Fruit fly (Drosophila melanogaster): Measurements from ENCODE around the gene CG14362.

The CG14362 gene

DNA sequence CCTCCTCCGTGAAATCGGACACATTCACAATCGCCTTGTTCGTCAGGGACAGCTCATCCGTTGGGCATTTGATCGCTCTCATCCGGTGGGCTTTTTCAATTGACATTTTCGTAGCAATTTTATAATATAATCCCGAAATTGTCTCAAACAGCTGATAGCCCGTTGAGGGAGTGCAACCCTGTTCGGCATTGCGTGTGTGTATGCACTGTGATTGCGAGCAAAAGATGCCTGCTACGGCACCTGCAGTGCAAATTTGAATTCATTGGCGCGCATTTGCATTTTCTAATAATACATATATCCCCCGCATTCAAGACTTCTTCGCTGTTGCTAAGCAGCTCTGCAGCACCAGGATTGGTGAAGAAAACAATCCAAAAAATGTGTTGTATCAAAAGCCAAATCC lies 17.4 kb downstream of the CG14362 start, which contains the start of gene Nsf2:
Gene Nsf2 (minus strand): TSS at position 185 of the 400 bp plus-strand sequence.
- no peak for TF ChIP-seq Hnf4 (GFP tag; optimal IDR thresholded peaks at IDR 0.05)
- TF ChIP-seq lola (GFP tag; optimal IDR thresholded peaks at IDR 0.05): no peak
- no peak for TF ChIP-seq dsf (GFP tag; optimal IDR thresholded peaks at IDR 0.05; ENCODE audit: borderline replicate concordance)
- TF ChIP-seq br (GFP tag; optimal IDR thresholded peaks at IDR 0.05): no peak
- no peak for TF ChIP-seq CG32264 (GFP tag; optimal IDR thresholded peaks at IDR 0.05)
- peak; percentile 14 for TF ChIP-seq HLH106 (tag; optimal IDR thresholded peaks at IDR 0.05)
- no peak for TF ChIP-seq jim (GFP tag; optimal IDR thresholded peaks at IDR 0.05)
- no peak for TF ChIP-seq ey (GFP tag; optimal IDR thresholded peaks at IDR 0.05)
- TF ChIP-seq Dif (GFP tag; optimal IDR thresholded peaks at IDR 0.05; ENCODE audit: partially characterized antibody): peak; percentile 93
- no peak for TF ChIP-seq Sp1 (GFP tag; optimal IDR thresholded peaks at IDR 0.05)
- no peak for TF ChIP-seq Jra (GFP tag; optimal IDR thresholded peaks at IDR 0.05)
- TF ChIP-seq Hr78 (GFP tag; optimal IDR thresholded peaks at IDR 0.05): no peak
- TF ChIP-seq GATAd (GFP tag; optimal IDR thresholded peaks at IDR 0.05): no peak
- TF ChIP-seq foxo (GFP tag; optimal IDR thresholded peaks at IDR 0.05): no peak
- no peak for TF ChIP-seq Myc (optimal IDR thresholded peaks at IDR 0.05)
- TF ChIP-seq rgr (GFP tag; optimal IDR thresholded peaks at IDR 0.05): peak; percentile 4
- no peak for TF ChIP-seq Abd-B (GFP tag; optimal IDR thresholded peaks at IDR 0.05)
- TF ChIP-seq brk (GFP tag; optimal IDR thresholded peaks at IDR 0.05): no peak
- TF ChIP-seq fru (GFP tag; optimal IDR thresholded peaks at IDR 0.05): no peak
- no peak for TF ChIP-seq N (GFP tag; optimal IDR thresholded peaks at IDR 0.05)
- peak; percentile 2 to 54 for TF ChIP-seq dl (GFP tag; optimal IDR thresholded peaks at IDR 0.05; ENCODE audit: insufficient read depth in 1 of 2, partially characterized antibody in 2 of 2)
- TF ChIP-seq Rel (GFP tag; optimal IDR thresholded peaks at IDR 0.05): no peak
- TF ChIP-seq Rel (tag; optimal IDR thresholded peaks at IDR 0.05): peak; percentile 48
- no peak for TF ChIP-seq dmrt93B (GFP tag; optimal IDR thresholded peaks at IDR 0.05)
- TF ChIP-seq Hr83 (GFP tag; optimal IDR thresholded peaks at IDR 0.05; ENCODE audit: poor library complexity, severe bottlenecking): no peak
- TF ChIP-seq pan (optimal IDR thresholded peaks at IDR 0.05): no peak
- TF ChIP-seq tai (GFP tag; optimal IDR thresholded peaks at IDR 0.05): no peak
- no peak for TF ChIP-seq psq (GFP tag; optimal IDR thresholded peaks at IDR 0.05)
- TF ChIP-seq Dfd (GFP tag; optimal IDR thresholded peaks at IDR 0.05): no peak
- no peak for TF ChIP-seq CG9705 (GFP tag; optimal IDR thresholded peaks at IDR 0.05)
- peak; percentile 66 for TF ChIP-seq Vsx2 (GFP tag; optimal IDR thresholded peaks at IDR 0.05; ENCODE audit: partially characterized antibody)

DNA sequence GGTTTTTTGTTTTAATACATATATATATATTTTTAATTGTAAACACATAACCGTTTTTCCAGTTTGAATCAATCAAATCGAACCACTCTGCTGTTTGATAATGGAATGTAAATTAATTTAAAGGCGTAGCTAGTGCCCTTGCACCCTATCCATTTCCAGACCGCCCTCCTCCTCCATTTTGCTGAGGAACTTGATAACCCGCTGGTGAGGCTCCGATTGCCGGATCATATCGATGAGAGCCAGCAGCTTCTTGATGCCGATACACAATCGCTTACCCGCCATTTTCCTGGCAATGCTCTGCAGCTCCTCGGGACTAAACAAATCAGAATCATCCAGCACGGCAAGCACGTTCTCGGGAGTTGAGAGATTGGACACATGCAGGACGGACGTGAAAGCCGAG lies 20.7 kb downstream of the CG14362 start:
- no peak for TF ChIP-seq tai (GFP tag; optimal IDR thresholded peaks at IDR 0.05)

DNA sequence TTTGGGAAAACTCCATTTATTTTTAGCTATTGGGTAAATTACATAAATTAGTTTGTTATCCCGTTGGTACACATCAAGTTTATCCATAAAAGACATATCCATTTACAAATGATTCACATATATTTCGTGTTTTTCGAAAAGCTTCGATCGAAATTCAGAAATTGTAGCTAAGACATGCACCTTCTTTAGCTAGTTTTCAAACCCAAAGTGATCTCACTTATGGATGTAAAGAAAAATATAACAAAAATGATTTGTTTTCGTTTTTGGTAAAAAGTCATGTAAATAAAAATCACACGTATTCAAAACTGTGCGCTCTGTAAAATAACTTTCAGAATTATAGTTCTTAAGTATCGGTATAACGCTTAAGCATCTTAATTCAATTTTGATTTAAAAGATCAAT lies 21.7 kb downstream of the CG14362 start:
- TF ChIP-seq Hr83 (GFP tag; optimal IDR thresholded peaks at IDR 0.05; ENCODE audit: poor library complexity, severe bottlenecking) (no peak), Myc (optimal IDR thresholded peaks at IDR 0.05) (peak; percentile 71), rgr (GFP tag; optimal IDR thresholded peaks at IDR 0.05) (no peak)

DNA sequence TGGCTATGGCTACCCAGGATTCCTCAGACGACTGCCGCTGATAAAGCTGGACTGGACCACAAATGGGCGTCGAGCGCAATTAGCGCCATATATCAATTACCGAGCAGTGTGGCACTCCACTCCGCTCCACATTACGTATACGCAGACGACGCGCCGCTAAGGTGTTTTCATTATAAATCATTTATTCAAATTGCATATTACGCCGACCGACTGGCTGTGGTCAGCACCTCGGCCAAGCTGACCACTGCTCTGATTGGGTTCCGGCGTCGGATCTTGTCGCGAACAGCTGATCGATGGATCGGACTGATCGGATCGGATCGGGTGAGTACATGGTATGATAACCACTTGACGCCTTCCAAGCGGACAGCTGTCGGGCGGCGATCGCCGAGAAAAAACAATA lies 22.3 kb downstream of the CG14362 start:
- no peak for TF ChIP-seq tai (GFP tag; optimal IDR thresholded peaks at IDR 0.05)
- no peak for TF ChIP-seq foxo (GFP tag; optimal IDR thresholded peaks at IDR 0.05)
- no peak for TF ChIP-seq dsf (GFP tag; optimal IDR thresholded peaks at IDR 0.05; ENCODE audit: borderline replicate concordance)
- no peak for TF ChIP-seq N (GFP tag; optimal IDR thresholded peaks at IDR 0.05)
- TF ChIP-seq dmrt93B (GFP tag; optimal IDR thresholded peaks at IDR 0.05): no peak
- TF ChIP-seq Dfd (GFP tag; optimal IDR thresholded peaks at IDR 0.05): no peak
- no peak for TF ChIP-seq Sp1 (GFP tag; optimal IDR thresholded peaks at IDR 0.05)

DNA sequence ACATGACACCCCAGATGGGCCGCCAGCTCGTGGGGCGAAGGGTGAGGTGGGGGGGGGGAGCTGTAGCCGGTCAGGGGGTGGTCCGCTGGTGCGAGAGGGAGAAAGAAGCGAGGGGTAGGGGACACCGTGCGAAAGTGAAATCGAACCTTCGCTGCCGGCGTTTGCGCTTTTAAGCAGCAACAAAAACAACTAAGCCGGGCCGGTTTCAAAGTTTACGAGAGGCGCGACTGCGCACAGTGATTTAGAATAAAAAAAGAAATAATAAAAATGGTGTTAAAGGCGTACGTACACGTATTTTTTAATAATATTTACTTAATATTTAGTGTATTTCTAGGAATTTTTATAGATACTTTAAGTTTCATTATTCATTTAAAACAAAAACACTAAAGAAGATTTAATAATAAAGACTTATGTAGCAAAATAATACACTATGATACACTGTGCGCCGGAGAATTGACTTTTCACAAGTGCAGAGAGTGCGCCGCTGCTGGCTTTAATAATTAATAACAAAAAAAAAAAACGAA lies 23.6 kb downstream of the CG14362 start:
- no peak for TF ChIP-seq CG32264 (GFP tag; optimal IDR thresholded peaks at IDR 0.05)
- TF ChIP-seq CG9705 (GFP tag; optimal IDR thresholded peaks at IDR 0.05): no peak
- peak; percentile 85 for TF ChIP-seq Sp1 (GFP tag; optimal IDR thresholded peaks at IDR 0.05)
- peak; percentile 74 for TF ChIP-seq OdsH (GFP tag; optimal IDR thresholded peaks at IDR 0.05)
- TF ChIP-seq Dif (GFP tag; optimal IDR thresholded peaks at IDR 0.05; ENCODE audit: partially characterized antibody): no peak
- no peak for TF ChIP-seq Vsx2 (GFP tag; optimal IDR thresholded peaks at IDR 0.05; ENCODE audit: partially characterized antibody)
- peak; percentile 79 for TF ChIP-seq psq (GFP tag; optimal IDR thresholded peaks at IDR 0.05)
- TF ChIP-seq Dfd (GFP tag; optimal IDR thresholded peaks at IDR 0.05): no peak
- no peak for TF ChIP-seq jim (GFP tag; optimal IDR thresholded peaks at IDR 0.05)
- TF ChIP-seq lola (GFP tag; optimal IDR thresholded peaks at IDR 0.05): no peak
- TF ChIP-seq dsf (GFP tag; optimal IDR thresholded peaks at IDR 0.05; ENCODE audit: borderline replicate concordance): no peak
- TF ChIP-seq foxo (GFP tag; optimal IDR thresholded peaks at IDR 0.05): peak in 1 of 2 experiments; percentile 75
- no peak for TF ChIP-seq tai (GFP tag; optimal IDR thresholded peaks at IDR 0.05)
- TF ChIP-seq ey (GFP tag; optimal IDR thresholded peaks at IDR 0.05): peak; percentile 35
- TF ChIP-seq Abd-B (GFP tag; optimal IDR thresholded peaks at IDR 0.05): no peak
- peak; percentile 12 for TF ChIP-seq brk (GFP tag; optimal IDR thresholded peaks at IDR 0.05)
- no peak for TF ChIP-seq Hr78 (GFP tag; optimal IDR thresholded peaks at IDR 0.05)
- TF ChIP-seq dl (GFP tag; optimal IDR thresholded peaks at IDR 0.05; ENCODE audit: insufficient read depth in 1 of 2, partially characterized antibody in 2 of 2): no peak
- peak; percentile 69 for TF ChIP-seq fru (GFP tag; optimal IDR thresholded peaks at IDR 0.05)
- no peak for TF ChIP-seq N (GFP tag; optimal IDR thresholded peaks at IDR 0.05)
- TF ChIP-seq CrebA (GFP tag; optimal IDR thresholded peaks at IDR 0.05; ENCODE audit: borderline replicate concordance): no peak
- no peak for TF ChIP-seq usp (GFP tag; optimal IDR thresholded peaks at IDR 0.05)
- TF ChIP-seq GATAd (GFP tag; optimal IDR thresholded peaks at IDR 0.05): no peak
- no peak for TF ChIP-seq pan (optimal IDR thresholded peaks at IDR 0.05)
- TF ChIP-seq dmrt93B (GFP tag; optimal IDR thresholded peaks at IDR 0.05): no peak
- peak; percentile 22 for TF ChIP-seq br (GFP tag; optimal IDR thresholded peaks at IDR 0.05)
- peak; percentile 87 for TF ChIP-seq HLH106 (tag; optimal IDR thresholded peaks at IDR 0.05)
- TF ChIP-seq rgr (GFP tag; optimal IDR thresholded peaks at IDR 0.05): peak; percentile 68
- no peak for TF ChIP-seq Myc (optimal IDR thresholded peaks at IDR 0.05)
- TF ChIP-seq sv (GFP tag; optimal IDR thresholded peaks at IDR 0.05): no peak
- no peak for TF ChIP-seq Jra (GFP tag; optimal IDR thresholded peaks at IDR 0.05)
- TF ChIP-seq Rel (GFP tag; optimal IDR thresholded peaks at IDR 0.05): peak; percentile 29
- TF ChIP-seq Rel (tag; optimal IDR thresholded peaks at IDR 0.05): peak; percentile 64
- TF ChIP-seq Hnf4 (GFP tag; optimal IDR thresholded peaks at IDR 0.05): peak; percentile 58
